Fruit fly (Drosophila melanogaster): ENCODE results near the gene CG8892.

The CG8892 gene

DNA sequence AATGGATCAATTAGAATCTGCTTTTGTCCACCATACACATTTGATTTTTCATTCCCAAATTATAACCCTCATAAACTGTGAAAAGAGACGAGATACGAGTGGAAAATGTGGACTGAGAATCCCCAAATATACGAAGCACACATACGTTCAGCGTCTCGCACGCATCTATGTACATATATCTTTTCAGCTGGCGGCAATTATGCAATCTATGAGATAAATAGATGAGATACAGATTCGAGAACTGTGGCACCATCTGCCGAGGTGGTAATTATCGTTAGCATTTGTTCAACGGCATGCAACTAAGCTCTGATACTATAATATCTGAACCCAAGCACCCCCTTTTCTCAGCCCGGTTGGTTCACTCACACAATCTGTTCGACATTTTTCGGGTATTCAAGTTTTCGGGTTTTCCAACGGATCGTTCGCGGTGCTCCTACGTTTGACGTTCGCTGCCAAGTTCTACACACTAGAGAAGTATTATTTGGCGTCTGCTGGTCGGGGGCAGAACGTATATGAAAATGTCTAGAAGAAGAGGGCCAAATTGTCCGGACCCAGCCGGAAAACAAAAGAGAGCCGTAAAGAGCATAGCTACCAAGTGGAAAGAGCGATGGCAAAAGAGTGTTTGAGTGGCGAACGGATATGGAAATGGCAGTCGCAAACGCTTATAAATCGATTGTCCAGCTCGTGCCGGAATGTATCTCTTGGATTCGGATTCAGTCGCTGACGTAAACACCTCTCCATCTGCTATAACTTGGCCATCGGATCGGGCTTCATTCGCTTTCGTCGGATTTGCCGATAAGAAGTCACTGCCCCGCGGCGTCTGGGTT lies 13.8 kb upstream of the CG8892 start:
- TF ChIP-seq gl (tag; optimal IDR thresholded peaks at IDR 0.05) (no peak), CG9948 (tag; optimal IDR thresholded peaks at IDR 0.05) (no peak), CG14655 (GFP tag; optimal IDR thresholded peaks at IDR 0.05) (no peak), CG17806 (tag; optimal IDR thresholded peaks at IDR 0.05) (no peak), fd96Ca (GFP tag; IDR thresholded peaks at IDR 0.05) (no peak), CG34367 (tag; optimal IDR thresholded peaks at IDR 0.05) (no peak), rn (GFP tag; IDR thresholded peaks at IDR 0.05) (no peak), D1 (tag; optimal IDR thresholded peaks at IDR 0.05) (no peak), Ets98B (GFP tag; IDR thresholded peaks at IDR 0.05) (no peak), EcR (GFP tag; optimal IDR thresholded peaks at IDR 0.05) (no peak), CG15710 (tag; optimal IDR thresholded peaks at IDR 0.05) (no peak)

DNA sequence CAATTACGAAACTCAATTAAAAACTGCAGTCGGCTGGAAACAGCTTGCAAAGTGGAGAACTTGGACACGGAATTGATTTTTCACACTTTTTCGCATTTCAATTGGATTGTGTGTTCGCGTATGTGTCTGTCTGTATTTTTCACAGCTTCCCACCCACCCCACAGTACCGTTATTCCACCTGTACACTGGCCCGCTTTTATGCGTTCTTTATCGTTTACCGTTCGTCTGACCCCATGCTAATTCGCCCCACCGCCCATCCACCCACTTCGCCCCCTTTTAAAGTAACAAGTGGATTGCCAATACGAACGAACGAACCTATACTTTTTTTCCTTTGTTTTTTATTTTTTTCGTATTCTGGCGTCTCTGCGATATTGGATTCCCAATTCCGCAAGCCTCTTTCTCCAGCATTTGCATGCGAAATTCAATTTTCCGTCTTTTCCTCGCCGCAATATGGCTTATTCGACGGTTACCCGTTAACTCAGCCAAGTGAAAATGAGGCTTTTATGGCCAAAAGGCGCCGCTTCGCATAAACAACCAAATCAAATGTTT lies 780 bp upstream of the CG8892 start:
- TF ChIP-seq EcR (GFP tag; optimal IDR thresholded peaks at IDR 0.05) (no peak), CG8301 (tag; optimal IDR thresholded peaks at IDR 0.05) (no peak), D1 (tag; optimal IDR thresholded peaks at IDR 0.05) (no peak), CG13204 (GFP tag; optimal IDR thresholded peaks at IDR 0.05) (no peak), Ets98B (GFP tag; IDR thresholded peaks at IDR 0.05) (no peak), CG32121 (GFP tag; IDR thresholded peaks at IDR 0.05) (no peak), CG9948 (tag; optimal IDR thresholded peaks at IDR 0.05) (no peak)

DNA sequence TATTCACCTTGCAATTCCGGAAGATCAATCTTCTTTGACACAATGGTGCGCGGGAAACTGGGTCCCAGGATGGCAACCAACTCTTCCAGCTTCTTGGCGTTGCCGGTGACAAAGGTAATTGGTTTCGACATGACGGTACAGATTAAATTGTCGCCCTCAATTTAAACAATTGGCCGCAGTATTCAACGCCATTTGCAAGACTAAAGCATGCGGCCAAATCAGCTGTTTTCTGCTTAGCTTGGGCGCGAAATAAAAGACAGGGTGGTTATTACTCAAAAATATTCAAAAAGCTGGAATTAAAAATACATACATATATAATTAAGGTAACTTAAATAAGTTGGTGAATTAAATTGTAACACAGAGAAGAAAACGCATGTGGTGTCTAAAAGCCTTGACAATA lies 2.3 kb downstream of the CG8892 start, which contains the start of gene CG8891:
TSS of gene CG8891 (minus strand) at position 242 of the 400 bp plus-strand sequence.
- no peak for TF ChIP-seq fd96Ca (GFP tag; IDR thresholded peaks at IDR 0.05)
- TF ChIP-seq CG8159 (tag; optimal IDR thresholded peaks at IDR 0.05) = no peak
- TF ChIP-seq CG8301 (tag; optimal IDR thresholded peaks at IDR 0.05) = no peak
- TF ChIP-seq CG15710 (tag; optimal IDR thresholded peaks at IDR 0.05) = no peak
- no peak for TF ChIP-seq CG12605 (GFP tag; IDR thresholded peaks at IDR 0.05)
- TF ChIP-seq EcR (GFP tag; optimal IDR thresholded peaks at IDR 0.05) = no peak
- no peak for TF ChIP-seq CG4496 (GFP tag; IDR thresholded peaks at IDR 0.05)
- TF ChIP-seq CG10348 (GFP tag; IDR thresholded peaks at IDR 0.05) = no peak
- no peak for TF ChIP-seq CG9948 (tag; optimal IDR thresholded peaks at IDR 0.05)
- TF ChIP-seq rn (GFP tag; IDR thresholded peaks at IDR 0.05) = no peak
- TF ChIP-seq D1 (tag; optimal IDR thresholded peaks at IDR 0.05) = no peak
- TF ChIP-seq CG32121 (GFP tag; IDR thresholded peaks at IDR 0.05) = no peak
- TF ChIP-seq Pif1A (GFP tag; optimal IDR thresholded peaks at IDR 0.05) = no peak
- no peak for TF ChIP-seq Ets98B (GFP tag; IDR thresholded peaks at IDR 0.05)
- no peak for TF ChIP-seq CG14655 (GFP tag; optimal IDR thresholded peaks at IDR 0.05)
- no peak for TF ChIP-seq Pif1B (GFP tag; optimal IDR thresholded peaks at IDR 0.05)
- no peak for TF ChIP-seq gl (tag; optimal IDR thresholded peaks at IDR 0.05)
- no peak for TF ChIP-seq CG34367 (tag; optimal IDR thresholded peaks at IDR 0.05)
- TF ChIP-seq Snoo (tag; optimal IDR thresholded peaks at IDR 0.05) = no peak

DNA sequence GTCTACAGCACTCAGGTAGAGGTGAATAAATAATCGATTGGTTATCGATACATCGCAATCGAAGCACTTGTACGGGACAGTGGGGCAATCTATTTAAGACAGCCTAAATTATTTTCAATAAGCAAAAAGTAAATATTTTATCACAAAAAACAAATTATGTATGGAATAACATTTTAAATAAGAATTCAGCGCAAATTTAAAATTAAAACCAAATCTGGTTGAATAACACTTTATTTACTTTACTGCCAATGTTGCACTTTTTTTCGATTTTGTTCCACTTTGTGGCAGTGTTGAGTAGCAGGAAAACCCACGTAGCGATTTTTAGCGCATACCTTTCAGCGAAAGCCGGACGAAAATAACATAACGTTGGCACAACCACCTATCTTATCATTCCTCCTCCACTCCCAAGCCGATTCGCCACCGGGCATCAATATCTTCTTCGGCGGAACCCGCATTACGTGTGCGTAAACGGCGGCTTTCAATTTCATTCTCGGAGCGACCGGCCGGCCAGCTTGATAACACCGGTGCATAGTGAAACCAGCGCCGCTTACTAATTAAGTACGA lies 4.3 kb downstream of the CG8892 start, which contains the start of the genes Gmd and CG3792:
TSS of gene Gmd (minus strand) at position 36 of the 564 bp plus-strand sequence.
TSS of gene CG3792 (plus strand) at position 325 of the 564 bp plus-strand sequence.
- peak; percentile 6 for TF ChIP-seq EcR (GFP tag; optimal IDR thresholded peaks at IDR 0.05)
- TF ChIP-seq CG15710 (tag; optimal IDR thresholded peaks at IDR 0.05) = peak; percentile 87
- TF ChIP-seq CG8159 (tag; optimal IDR thresholded peaks at IDR 0.05) = peak; percentile 95
- TF ChIP-seq CG34367 (tag; optimal IDR thresholded peaks at IDR 0.05) = peak; percentile 85
- TF ChIP-seq CG17806 (tag; optimal IDR thresholded peaks at IDR 0.05) = peak; percentile 91
- TF ChIP-seq Pif1B (GFP tag; optimal IDR thresholded peaks at IDR 0.05) = no peak
- TF ChIP-seq CG4496 (GFP tag; IDR thresholded peaks at IDR 0.05) = peak; percentile 97
- TF ChIP-seq gl (tag; optimal IDR thresholded peaks at IDR 0.05) = peak; percentile 81
- peak; percentile 84 for TF ChIP-seq fd96Ca (GFP tag; IDR thresholded peaks at IDR 0.05)
- no peak for TF ChIP-seq Pif1A (GFP tag; optimal IDR thresholded peaks at IDR 0.05)
- peak; percentile 92 for TF ChIP-seq CG8301 (tag; optimal IDR thresholded peaks at IDR 0.05)
- TF ChIP-seq CG13204 (GFP tag; optimal IDR thresholded peaks at IDR 0.05) = no peak
- TF ChIP-seq CG14655 (GFP tag; optimal IDR thresholded peaks at IDR 0.05) = no peak
- peak; percentile 95 for TF ChIP-seq CG32121 (GFP tag; IDR thresholded peaks at IDR 0.05)
- TF ChIP-seq CG10348 (GFP tag; IDR thresholded peaks at IDR 0.05) = peak; percentile 87
- peak; percentile 89 for TF ChIP-seq Snoo (tag; optimal IDR thresholded peaks at IDR 0.05)
- TF ChIP-seq D1 (tag; optimal IDR thresholded peaks at IDR 0.05) = no peak
- peak; percentile 89 for TF ChIP-seq CG9948 (tag; optimal IDR thresholded peaks at IDR 0.05)
- peak; percentile 94 for TF ChIP-seq Ets98B (GFP tag; IDR thresholded peaks at IDR 0.05)
- TF ChIP-seq rn (GFP tag; IDR thresholded peaks at IDR 0.05) = peak; percentile 87
- peak; percentile 89 for TF ChIP-seq CG12605 (GFP tag; IDR thresholded peaks at IDR 0.05)

DNA sequence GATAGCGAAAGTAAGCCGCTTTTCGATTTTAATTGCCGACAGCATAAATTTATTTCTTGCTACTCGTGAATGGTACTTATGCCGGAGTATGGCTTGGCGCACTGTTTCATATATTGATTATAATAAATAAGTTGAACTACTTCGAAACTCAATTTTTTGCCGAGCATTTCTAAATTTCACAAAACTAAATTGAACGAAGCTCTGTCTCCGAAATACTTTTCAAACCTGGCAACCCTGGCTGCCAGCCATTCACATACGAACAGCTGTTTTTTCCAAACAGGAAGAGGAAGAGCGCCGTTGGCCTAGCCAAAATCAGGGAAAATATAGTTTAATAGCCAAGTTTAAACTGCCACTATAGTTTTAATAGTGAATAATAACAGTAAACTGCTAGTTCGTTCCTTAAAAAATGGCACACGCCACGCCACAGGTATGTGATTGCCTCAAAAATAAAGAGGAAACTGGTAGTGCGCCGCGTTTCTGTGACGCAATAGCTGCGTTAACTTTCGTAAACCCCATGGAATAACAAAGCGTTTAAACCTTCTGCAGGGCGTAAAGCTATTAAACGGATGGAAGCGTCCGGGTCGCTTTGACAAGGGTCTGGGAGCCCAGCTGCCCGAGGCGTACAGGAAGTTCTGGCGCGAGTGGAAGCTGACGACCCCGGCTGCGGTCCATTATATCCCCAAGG lies 7.5 kb downstream of the CG8892 start, which contains the start of gene mRpL28:
TSS of gene mRpL28 (plus strand) at position 246 of the 685 bp plus-strand sequence.
- peak; percentile 18; the same call in 1 of the 3 replicates for TF ChIP-seq fd96Ca (GFP tag; IDR thresholded peaks at IDR 0.05)
- TF ChIP-seq EcR (GFP tag; optimal IDR thresholded peaks at IDR 0.05) = peak; percentile 70
- 0 out of 3 replicates have a peak, but pooled peaks have one; percentile 24 for TF ChIP-seq CG4496 (GFP tag; IDR thresholded peaks at IDR 0.05)
- no peak for TF ChIP-seq rn (GFP tag; IDR thresholded peaks at IDR 0.05)
- TF ChIP-seq CG13204 (GFP tag; optimal IDR thresholded peaks at IDR 0.05) = no peak
